Fruit fly (Drosophila melanogaster) whole organism, adult: Measurements from ENCODE around the gene CG44139.

Experiments
- CG11617 ChIP-seq: fragments of 200-800 bp; sonication (Bioruptor generic); optimal IDR thresholded peaks from 2 replicates; lab custom pipeline; 2017; ENCODE audit warnings: mild to moderate bottlenecking, missing biosample characterization, missing genetic modification reagents, missing genetic modification characterization
- CG12768 ChIP-seq: fragments of 200-800 bp; sonication (Bioruptor generic); optimal IDR thresholded peaks from 2 replicates; lab custom pipeline; 2017; ENCODE audit warnings: missing biosample characterization, missing genetic modification characterization, mild to moderate bottlenecking, moderate library complexity, missing genetic modification reagents
- CG14711 ChIP-seq: fragments of 200-800 bp; sonication (Bioruptor generic); optimal IDR thresholded peaks from 2 replicates; lab custom pipeline; 2018; ENCODE audit warnings: missing biosample characterization, mild to moderate bottlenecking, missing genetic modification characterization, moderate library complexity
- CG1620 ChIP-seq: fragments of 200-800 bp; sonication (Bioruptor generic); optimal IDR thresholded peaks from 2 replicates; lab custom pipeline; 2016; ENCODE audit warnings: missing biosample characterization, missing genetic modification characterization
- CG33017 ChIP-seq: fragments of 200-800 bp; sonication (Bioruptor generic); optimal IDR thresholded peaks from 2 replicates; lab custom pipeline; 2018; ENCODE audit warnings: missing biosample characterization, mild to moderate bottlenecking, missing genetic modification characterization, moderate library complexity
- CG5204 ChIP-seq: fragments of 200-800 bp; sonication (Bioruptor generic); optimal IDR thresholded peaks from 2 replicates; lab custom pipeline; 2016; ENCODE audit warnings: missing biosample characterization, missing genetic modification characterization
- CG7045 ChIP-seq: fragments of 200-800 bp; sonication (Bioruptor generic); optimal IDR thresholded peaks from 2 replicates; lab custom pipeline; 2017; ENCODE audit warnings: missing biosample characterization, mild to moderate bottlenecking, missing genetic modification characterization
- CG7101 ChIP-seq: fragments of 200-800 bp; sonication (Bioruptor generic); optimal IDR thresholded peaks from 2 replicates; lab custom pipeline; 2018; ENCODE audit warnings: missing biosample characterization, mild to moderate bottlenecking, missing genetic modification characterization, moderate library complexity
- Clk ChIP-seq: fragments of 200-800 bp; sonication (Bioruptor generic); optimal IDR thresholded peaks from 2 replicates; lab custom pipeline; 2017; ENCODE audit warnings: missing biosample characterization, missing genetic modification characterization
- Crg-1 ChIP-seq: fragments of 200-800 bp; sonication (Bioruptor generic); optimal IDR thresholded peaks from 2 replicates; lab custom pipeline; 2016; ENCODE audit warnings: missing biosample characterization, missing genetic modification characterization
- Hr96 ChIP-seq: fragments of 200-800 bp; sonication (Bioruptor generic); optimal IDR thresholded peaks from 2 replicates; lab custom pipeline; 2016; ENCODE audit warnings: missing biosample characterization, missing genetic modification characterization
- Mnt ChIP-seq: fragments of 200-800 bp; sonication (Bioruptor generic); optimal IDR thresholded peaks from 2 replicates; lab custom pipeline; 2016; ENCODE audit warnings: missing biosample characterization, mild to moderate bottlenecking, missing genetic modification characterization
- bab1 ChIP-seq: fragments of 200-800 bp; sonication (Bioruptor generic); optimal IDR thresholded peaks from 3 replicates; lab custom pipeline; 2019; ENCODE audit warnings: missing biosample characterization, mild to moderate bottlenecking, missing genetic modification characterization, moderate library complexity
- cic ChIP-seq: fragments of 200-800 bp; sonication (Bioruptor generic); optimal IDR thresholded peaks from 2 replicates; lab custom pipeline; 2017; ENCODE audit warnings: missing biosample characterization, mild to moderate bottlenecking, missing genetic modification characterization, moderate library complexity
- cnc ChIP-seq, 2 experiments: fragments of >200 bp; optimal IDR thresholded peaks; 2 replicates each; lab custom pipeline; 2017
- kay ChIP-seq: fragments of 200-800 bp; sonication (Bioruptor generic); peaks from one replicate; lab custom pipeline; 2016; ENCODE audit warnings: missing biosample characterization, missing genetic modification characterization, borderline replicate concordance
- ovo ChIP-seq: fragments of 200-800 bp; sonication (Bioruptor generic); optimal IDR thresholded peaks from 2 replicates; lab custom pipeline; 2016; ENCODE audit warnings: missing biosample characterization, missing genetic modification characterization
- pad ChIP-seq: fragments of 200-800 bp; sonication (Bioruptor generic); optimal IDR thresholded peaks from 3 replicates; lab custom pipeline; 2017; ENCODE audit warnings: missing biosample characterization, missing genetic modification characterization, mild to moderate bottlenecking, moderate library complexity, missing genetic modification reagents
- tj ChIP-seq: fragments of 200-800 bp; sonication (Bioruptor generic); optimal IDR thresholded peaks from 3 replicates; lab custom pipeline; 2017; ENCODE audit warnings: missing biosample characterization, mild to moderate bottlenecking, missing genetic modification characterization, moderate library complexity
- toe ChIP-seq: fragments of 200-800 bp; sonication (Bioruptor generic); optimal IDR thresholded peaks from 2 replicates; lab custom pipeline; 2016; ENCODE audit warnings: missing biosample characterization, missing genetic modification characterization

CG44139 gene

dm6 chr2L:2449665-2450064 lies 25.1 kb downstream of the CG44139 start:
- TF ChIP-seq tj (no peak), CG33017 (tag; lab: Kevin White, UChicago) (no peak), cic (no peak), toe (GFP tag; lab: Kevin White, UChicago) (no peak), pad (no peak), kay (GFP tag; lab: Kevin White, UChicago) (no peak), Clk (GFP tag; lab: Kevin White, UChicago) (no peak), Hr96 (no peak), CG12768 (GFP tag; lab: Kevin White, UChicago) (no peak), CG11617 (no peak), cnc (optimal IDR thresholded peaks at IDR 0.05; lab: Kevin White, UChicago) (no peak), CG7101 (tag; lab: Kevin White, UChicago) (no peak), CG14711 (tag; lab: Kevin White, UChicago) (no peak), CG1620 (no peak), bab1 (GFP tag; lab: Kevin White, UChicago) (no peak), CG5204 (GFP tag; lab: Kevin White, UChicago) (no peak), Mnt (no peak), Crg-1 (GFP tag; lab: Kevin White, UChicago) (no peak), CG7045 (GFP tag; lab: Kevin White, UChicago) (no peak)

- TF ChIP-seq CG5204 (GFP tag; lab: Kevin White, UChicago) (no peak), CG14711 (tag; lab: Kevin White, UChicago) (no peak), Clk (GFP tag; lab: Kevin White, UChicago) (no peak), bab1 (GFP tag; lab: Kevin White, UChicago) (no peak), CG11617 (no peak), Hr96 (no peak), Crg-1 (GFP tag; lab: Kevin White, UChicago) (no peak), pad (no peak), kay (GFP tag; lab: Kevin White, UChicago) (no peak), cnc (optimal IDR thresholded peaks at IDR 0.05; lab: Kevin White, UChicago) (no peak), ovo (GFP tag; lab: Kevin White, UChicago) (no peak), CG12768 (GFP tag; lab: Kevin White, UChicago) (no peak), cic (no peak), toe (GFP tag; lab: Kevin White, UChicago) (no peak), CG1620 (no peak), CG7045 (GFP tag; lab: Kevin White, UChicago) (no peak), tj (no peak), CG7101 (tag; lab: Kevin White, UChicago) (no peak), CG33017 (tag; lab: Kevin White, UChicago) (no peak)
These were observed 26.3 kb downstream of the CG44139 start for dm6 chr2L:2450723-2451379.

dm6 chr2L:2453818-2454217 lies 29.2 kb downstream of the CG44139 start:
- no peak for TF ChIP-seq CG1620
- TF ChIP-seq CG7045 (GFP tag; lab: Kevin White, UChicago): no peak
- TF ChIP-seq tj: no peak
- TF ChIP-seq CG33017 (tag; lab: Kevin White, UChicago): no peak
- no peak for TF ChIP-seq Hr96
- no peak for TF ChIP-seq CG12768 (GFP tag; lab: Kevin White, UChicago)
- TF ChIP-seq kay (GFP tag; lab: Kevin White, UChicago): no peak

- TF ChIP-seq cnc (optimal IDR thresholded peaks at IDR 0.05; lab: Kevin White, UChicago): no peak
- TF ChIP-seq CG12768 (GFP tag; lab: Kevin White, UChicago): no peak
- TF ChIP-seq CG7101 (tag; lab: Kevin White, UChicago): no peak
- TF ChIP-seq CG7045 (GFP tag; lab: Kevin White, UChicago): no peak
- TF ChIP-seq cic: no peak
- no peak for TF ChIP-seq CG14711 (tag; lab: Kevin White, UChicago)
- TF ChIP-seq ovo (GFP tag; lab: Kevin White, UChicago): no peak
- TF ChIP-seq CG1620: no peak
- TF ChIP-seq pad: no peak
- TF ChIP-seq Hr96: no peak
- no peak for TF ChIP-seq Crg-1 (GFP tag; lab: Kevin White, UChicago)
- no peak for TF ChIP-seq toe (GFP tag; lab: Kevin White, UChicago)
These were observed 30.0 kb downstream of the CG44139 start for dm6 chr2L:2454644-2455043.

dm6 chr2L:2456516-2457392 lies 32.2 kb downstream of the CG44139 start:
- TF ChIP-seq tj (no peak), CG11617 (no peak), cic (no peak), kay (GFP tag; lab: Kevin White, UChicago) (no peak), toe (GFP tag; lab: Kevin White, UChicago) (no peak), CG7101 (tag; lab: Kevin White, UChicago) (no peak), CG33017 (tag; lab: Kevin White, UChicago) (no peak), Mnt (no peak), Crg-1 (GFP tag; lab: Kevin White, UChicago) (no peak), CG5204 (GFP tag; lab: Kevin White, UChicago) (no peak), CG14711 (tag; lab: Kevin White, UChicago) (no peak), cnc (optimal IDR thresholded peaks at IDR 0.05; lab: Kevin White, UChicago) (no peak), bab1 (GFP tag; lab: Kevin White, UChicago) (no peak), Hr96 (no peak), ovo (GFP tag; lab: Kevin White, UChicago) (no peak)
